Fruit fly (Drosophila melanogaster): ENCODE data around the gene Osi8.

dm6 chr3R:6287433-6287832, 32.5 kb downstream of the Osi8 start, which contains the start of gene CG15594:
- TF ChIP-seq h (optimal IDR thresholded peaks at IDR 0.05) (no peak), ttk (optimal IDR thresholded peaks at IDR 0.05) (no peak), psq (optimal IDR thresholded peaks at IDR 0.05) (no peak), insv (optimal IDR thresholded peaks at IDR 0.05) (no peak), Myc (optimal IDR thresholded peaks at IDR 0.05) (no peak), Sin3A (optimal IDR thresholded peaks at IDR 0.05) (no peak)

Measured in Kc167 (cell line).